Fruit fly (Drosophila melanogaster) whole organism, embryonic: ENCODE measurements around the gene Vha16-3.

ENCODE experiments used
- Ada2b ChIP-seq: fragments of 200-800 bp; sonication (Bioruptor generic); IDR thresholded peaks from 2 replicates; pipeline ENCODE4 v1.3.6; 2022; ENCODE audit warnings: missing biosample characterization, missing genetic modification characterization
- Antp ChIP-seq: fragments of 200-800 bp; sonication (Bioruptor generic); optimal IDR thresholded peaks from 3 replicates; lab custom pipeline; 2016; ENCODE audit warnings: missing biosample characterization, missing genetic modification characterization
- CG10209 ChIP-seq: fragments of 200-800 bp; sonication (Bioruptor generic); optimal IDR thresholded peaks from 3 replicates; lab custom pipeline; 2017; ENCODE audit warnings: missing biosample characterization, mild to moderate bottlenecking, missing genetic modification characterization, missing genetic modification reagents
- CG1233 ChIP-seq: fragments of 200-800 bp; sonication (Bioruptor generic); optimal IDR thresholded peaks from 4 replicates; lab custom pipeline; 2018; ENCODE audit warnings: missing biosample characterization, mild to moderate bottlenecking, missing genetic modification characterization
- CG13424 ChIP-seq: fragments of 200-800 bp; sonication (Bioruptor generic); optimal IDR thresholded peaks from 2 replicates; lab custom pipeline; 2019; ENCODE audit warnings: missing biosample characterization, mild to moderate bottlenecking, missing genetic modification characterization, moderate library complexity
- CG1602 ChIP-seq: fragments of 200-800 bp; sonication (Bioruptor generic); optimal IDR thresholded peaks from 3 replicates; lab custom pipeline; 2016; ENCODE audit warnings: missing biosample characterization, missing genetic modification characterization
- CG16815 ChIP-seq: fragments of 200-800 bp; sonication (Bioruptor generic); optimal IDR thresholded peaks from 3 replicates; lab custom pipeline; 2017; ENCODE audit warnings: missing biosample characterization, mild to moderate bottlenecking, missing genetic modification characterization
- CG16863 ChIP-seq: fragments of 200-800 bp; sonication (Bioruptor generic); optimal IDR thresholded peaks from 3 replicates; lab custom pipeline; 2016; ENCODE audit warnings: missing biosample characterization, missing genetic modification characterization
- CG17912 ChIP-seq: fragments of 200-800 bp; sonication (Bioruptor generic); optimal IDR thresholded peaks from 2 replicates; lab custom pipeline; 2018; ENCODE audit warnings: missing biosample characterization, mild to moderate bottlenecking, missing genetic modification characterization
- CG18262 ChIP-seq: fragments of 200-800 bp; optimal IDR thresholded peaks from 3 replicates; lab custom pipeline; 2019; ENCODE audit warnings: missing biosample characterization, mild to moderate bottlenecking, missing genetic modification characterization, moderate library complexity
- CG32532 ChIP-seq: fragments of 200-800 bp; sonication (Bioruptor generic); IDR thresholded peaks from 2 replicates; pipeline ENCODE4 v1.3.6; 2022; ENCODE audit warnings: missing biosample characterization, missing genetic modification characterization
- CG3407 ChIP-seq: fragments of 200-800 bp; sonication (Bioruptor generic); optimal IDR thresholded peaks from 2 replicates; lab custom pipeline; 2018; ENCODE audit warnings: missing biosample characterization, mild to moderate bottlenecking, missing genetic modification characterization
- CG3847 ChIP-seq: fragments of 200-800 bp; sonication (Bioruptor generic); IDR thresholded peaks from 2 replicates; pipeline ENCODE4 v1.3.6; 2022; ENCODE audit warnings: missing biosample characterization, missing genetic modification characterization
- CG42726 ChIP-seq: fragments of 200-800 bp; sonication (Bioruptor generic); IDR thresholded peaks from 2 replicates; pipeline ENCODE4 v1.3.6; 2022; ENCODE audit warnings: missing biosample characterization, missing genetic modification characterization; ENCODE audit not compliant: partially characterized antibody
- CG4404 ChIP-seq: fragments of 200-800 bp; sonication (Bioruptor generic); IDR thresholded peaks from 2 replicates; pipeline ENCODE4 v1.3.6; 2022; ENCODE audit warnings: missing biosample characterization, missing genetic modification characterization
- CG4730 ChIP-seq: fragments of 200-800 bp; sonication (Bioruptor generic); IDR thresholded peaks from 2 replicates; pipeline ENCODE4 v1.3.6; 2022; ENCODE audit warnings: missing biosample characterization, missing genetic modification characterization
- CG5245 ChIP-seq: fragments of 200-800 bp; sonication (Bioruptor generic); optimal IDR thresholded peaks from 3 replicates; lab custom pipeline; 2016; ENCODE audit warnings: missing biosample characterization, missing genetic modification characterization
- CG8388 ChIP-seq: fragments of 200-800 bp; sonication (Bioruptor generic); optimal IDR thresholded peaks from 2 replicates; lab custom pipeline; 2019; ENCODE audit warnings: missing biosample characterization, mild to moderate bottlenecking, missing genetic modification characterization, moderate library complexity
- CG8924 ChIP-seq: fragments of 200-800 bp; optimal IDR thresholded peaks from 3 replicates; lab custom pipeline; 2019; ENCODE audit warnings: missing biosample characterization, mild to moderate bottlenecking, missing genetic modification characterization, moderate library complexity
- CG9215 ChIP-seq: fragments of 200-800 bp; sonication (Bioruptor generic); IDR thresholded peaks from 2 replicates; pipeline ENCODE4 v1.3.6; 2022; ENCODE audit warnings: missing biosample characterization, missing genetic modification characterization
- CG9609 ChIP-seq: fragments of 200-800 bp; sonication (Bioruptor generic); optimal IDR thresholded peaks from 3 replicates; lab custom pipeline; 2016; ENCODE audit warnings: missing biosample characterization, missing genetic modification characterization
- Dbx ChIP-seq: fragments of 200-800 bp; sonication (Bioruptor generic); IDR thresholded peaks from 3 replicates; pipeline ENCODE4 v1.3.6; 2022; ENCODE audit warnings: missing biosample characterization, missing genetic modification characterization
- Dek ChIP-seq: fragments of 200-800 bp; sonication (Bioruptor generic); optimal IDR thresholded peaks from 3 replicates; lab custom pipeline; 2019; ENCODE audit warnings: missing biosample characterization, mild to moderate bottlenecking, missing genetic modification characterization, moderate library complexity
- Dref ChIP-seq: fragments of 200-800 bp; sonication (Bioruptor generic); IDR thresholded peaks from 2 replicates; pipeline ENCODE4 v1.3.6; 2022; ENCODE audit warnings: missing biosample characterization, missing genetic modification characterization
- Drgx ChIP-seq: fragments of 200-800 bp; sonication (Bioruptor generic); IDR thresholded peaks from 2 replicates; pipeline ENCODE4 v1.3.6; 2022; ENCODE audit warnings: missing biosample characterization, missing genetic modification characterization
- Hand ChIP-seq: fragments of 200-800 bp; sonication (Bioruptor generic); optimal IDR thresholded peaks from 2 replicates; lab custom pipeline; 2017; ENCODE audit warnings: mild to moderate bottlenecking, missing biosample characterization, missing genetic modification reagents, missing genetic modification characterization
- Mrtf ChIP-seq: fragments of 200-800 bp; sonication (Bioruptor generic); IDR thresholded peaks from 3 replicates; pipeline ENCODE4 v1.3.6; 2022; ENCODE audit warnings: missing biosample characterization, missing genetic modification characterization
- Pdp1 ChIP-seq, 2 experiments: fragments of 200-800 bp; sonication (Bioruptor generic); optimal IDR thresholded peaks; 3 replicates each; lab custom pipeline; 2016; ENCODE audit warnings: missing biosample characterization in 2 of 2, missing genetic modification characterization in 2 of 2, mild to moderate bottlenecking in 1 of 2, moderate library complexity in 1 of 2
- Side ChIP-seq: fragments of 200-800 bp; sonication (Bioruptor generic); optimal IDR thresholded peaks from 2 replicates; lab custom pipeline; 2016; ENCODE audit warnings: missing biosample characterization, missing genetic modification characterization
- Six4 ChIP-seq: fragments of 200-800 bp; sonication (Bioruptor generic); optimal IDR thresholded peaks from 2 replicates; lab custom pipeline; 2016; ENCODE audit warnings: missing biosample characterization, missing genetic modification characterization
- TFAM ChIP-seq: fragments of 200-800 bp; sonication (Bioruptor generic); optimal IDR thresholded peaks from 2 replicates; lab custom pipeline; 2017; ENCODE audit warnings: missing biosample characterization, missing genetic modification characterization, inconsistent platforms
- Usf ChIP-seq: fragments of 200-800 bp; sonication (Bioruptor generic); optimal IDR thresholded peaks from 2 replicates; lab custom pipeline; 2017; ENCODE audit warnings: missing genotype, missing biosample characterization, missing genetic modification characterization
- Xrp1 ChIP-seq: fragments of 200-800 bp; sonication (Bioruptor generic); IDR thresholded peaks from 2 replicates; pipeline ENCODE4 v1.3.6; 2022; ENCODE audit warnings: missing biosample characterization, missing genetic modification characterization
- ato ChIP-seq: fragments of 200-800 bp; sonication (Bioruptor generic); IDR thresholded peaks from 2 replicates; pipeline ENCODE4 v1.3.6; 2022; ENCODE audit warnings: missing biosample characterization, missing genetic modification characterization; ENCODE audit not compliant: partially characterized antibody
- chif ChIP-seq, 2 experiments: fragments of 200-800 bp; sonication (Bioruptor generic); optimal IDR thresholded peaks; 3 replicates each; lab custom pipeline; 2016; ENCODE audit warnings: missing biosample characterization in 2 of 2, missing genetic modification characterization in 2 of 2
- dan ChIP-seq: fragments of 200-800 bp; sonication (Bioruptor generic); IDR thresholded peaks from 2 replicates; pipeline ENCODE4 v1.3.6; 2022; ENCODE audit warnings: missing biosample characterization, missing genetic modification characterization
- dm ChIP-seq: fragments of 200-800 bp; sonication (Bioruptor generic); optimal IDR thresholded peaks from 3 replicates; lab custom pipeline; 2016; ENCODE audit warnings: missing biosample characterization, missing genetic modification characterization
- kni ChIP-seq: fragments of 200-800 bp; sonication (Bioruptor generic); optimal IDR thresholded peaks from 3 replicates; lab custom pipeline; 2017; ENCODE audit warnings: mild to moderate bottlenecking, missing biosample characterization, missing genetic modification reagents, missing genetic modification characterization
- lilli ChIP-seq: fragments of 200-800 bp; sonication (Bioruptor generic); optimal IDR thresholded peaks from 3 replicates; lab custom pipeline; 2016; ENCODE audit warnings: missing biosample characterization, missing genetic modification characterization
- lov ChIP-seq, 2 experiments: fragments of 200-800 bp in 1 of 2; fragments of >200 bp in 1 of 2; sonication (Bioruptor generic) in 1 of 2; IDR thresholded peaks in 1 of 2; optimal IDR thresholded peaks in 1 of 2; 2 replicates in 1 of 2; 3 replicates in 1 of 2; pipeline versions ENCODE4 v1.3.6 to Lab custom; 2017 to 2022; ENCODE audit warnings: missing biosample characterization in 1 of 2, missing genetic modification characterization in 1 of 2
- mld ChIP-seq: fragments of 200-800 bp; sonication (Bioruptor generic); IDR thresholded peaks from 3 replicates; pipeline ENCODE4 v1.3.6; 2022; ENCODE audit warnings: missing biosample characterization, missing genetic modification characterization; ENCODE audit not compliant: partially characterized antibody
- nau ChIP-seq: fragments of 200-800 bp; sonication (Bioruptor generic); optimal IDR thresholded peaks from 3 replicates; lab custom pipeline; 2017; ENCODE audit warnings: missing biosample characterization, mild to moderate bottlenecking, missing genetic modification characterization, missing genetic modification reagents
- sisA ChIP-seq: fragments of 200-800 bp; sonication (Bioruptor generic); IDR thresholded peaks from 2 replicates; pipeline ENCODE4 v1.3.6; 2022; ENCODE audit warnings: missing biosample characterization, missing genetic modification characterization
- tap ChIP-seq: fragments of 200-800 bp; optimal IDR thresholded peaks from 3 replicates; lab custom pipeline; 2019; ENCODE audit warnings: missing biosample characterization, mild to moderate bottlenecking, missing genetic modification characterization, moderate library complexity
- trh ChIP-seq: fragments of 200-800 bp; sonication (Bioruptor generic); optimal IDR thresholded peaks from 2 replicates; lab custom pipeline; 2016; ENCODE audit warnings: missing biosample characterization, missing genetic modification characterization

Vha16-3 gene

DNA sequence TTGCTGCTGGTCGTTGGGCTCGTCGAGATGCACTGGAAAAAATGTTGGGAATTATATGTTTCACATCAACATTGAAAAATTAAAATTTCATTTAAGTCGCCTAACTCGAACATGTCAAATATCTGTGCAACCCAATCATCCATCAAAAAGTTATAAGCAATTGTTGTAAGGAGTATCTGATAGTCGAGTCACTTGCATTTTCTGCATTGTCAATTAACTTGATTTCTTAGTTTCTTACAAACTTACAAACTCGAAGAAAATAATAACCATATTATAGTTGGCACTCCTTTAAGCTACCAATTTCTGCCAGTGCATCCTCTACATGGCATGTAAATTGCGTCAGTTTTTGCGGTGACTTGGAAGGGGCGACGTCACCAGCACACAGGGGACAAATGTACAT lies 10.0 kb downstream of the Vha16-3 start (continued):
- TF ChIP-seq ato (GFP tag; lab: Robert Waterston, UW) (no peak), CG10209 (GFP tag; lab: Kevin White, UChicago) (peak; percentile 18), kni (GFP tag; lab: Kevin White, UChicago) (no peak), Side (peak; percentile 33), sisA (GFP tag; lab: Robert Waterston, UW) (peak; percentile 45; the same call in 1 of the 2 replicates), dm (no peak), CG18262 (tag; lab: Kevin White, UChicago) (peak; percentile 70), CG32532 (GFP tag; lab: Robert Waterston, UW) (0 out of 2 replicates have a peak, but pooled peaks have one; percentile 11), Dref (no peak), CG42726 (GFP tag; lab: Robert Waterston, UW) (no peak), Dek (no peak), CG1602 (GFP tag; lab: Kevin White, UChicago) (peak; percentile 54), CG3407 (GFP tag; lab: Kevin White, UChicago) (peak; percentile 14), Ada2b (0 out of 2 replicates have a peak, but pooled peaks have one; percentile 27), CG9215 (GFP tag; lab: Robert Waterston, UW) (0 out of 2 replicates have a peak, but pooled peaks have one; percentile 6), CG3847 (GFP tag; lab: Robert Waterston, UW) (0 out of 2 replicates have a peak, but pooled peaks have one; percentile 9), Usf (GFP tag; lab: Kevin White, UChicago) (peak; percentile 18), CG9609 (peak; percentile 27), CG16863 (GFP tag; lab: Kevin White, UChicago) (peak; percentile 2), CG5245 (GFP tag; lab: Kevin White, UChicago) (peak; percentile 47), CG1233 (GFP tag; lab: Kevin White, UChicago) (peak; percentile 19), chif (GFP tag; optimal IDR thresholded peaks at IDR 0.05; lab: Kevin White, UChicago) (peak; percentile 27 to 58), dan (no peak), trh (GFP tag; lab: Kevin White, UChicago) (no peak), tap (tag; lab: Kevin White, UChicago) (peak; percentile 14), Antp (GFP tag; lab: Kevin White, UChicago) (peak; percentile 32), Drgx (peak; percentile 34; the same call in 1 of the 2 replicates), Mrtf (GFP tag; lab: Robert Waterston, UW) (no peak), CG17912 (GFP tag; lab: Kevin White, UChicago) (no peak), CG13424 (tag; lab: Kevin White, UChicago) (peak; percentile 42), CG8924 (peak; percentile 45), CG4404 (GFP tag; lab: Robert Waterston, UW) (peak; percentile 39; the same call in 1 of the 2 replicates), mld (0 out of 3 replicates have a peak, but pooled peaks have one; percentile 26), Six4 (GFP tag; lab: Kevin White, UChicago) (peak; percentile 20), Dbx (GFP tag; lab: Robert Waterston, UW) (no peak), CG4730 (GFP tag; lab: Robert Waterston, UW) (no peak), lov (optimal IDR thresholded peaks at IDR 0.05; lab: Kevin White, UChicago) (no peak), lov (GFP tag; IDR thresholded peaks at IDR 0.05; lab: Robert Waterston, UW) (no peak), nau (GFP tag; lab: Kevin White, UChicago) (peak; percentile 37), Pdp1 (GFP tag; optimal IDR thresholded peaks at IDR 0.05; lab: Kevin White, UChicago) (peak; percentile 7 to 40), CG8388 (peak; percentile 45), TFAM (GFP tag; lab: Kevin White, UChicago) (no peak), Hand (GFP tag; lab: Kevin White, UChicago) (peak; percentile 2), CG16815 (GFP tag; lab: Kevin White, UChicago) (peak; percentile 11), lilli (GFP tag; lab: Kevin White, UChicago) (peak; percentile 30), Xrp1 (peak; percentile 66; the same call in 1 of the 2 replicates)
